Fruit fly (Drosophila melanogaster) whole organism, adult: ENCODE data around the gene CG31145.

Experiments used
- CG14711 ChIP-seq: fragments of 200-800 bp; sonication (Bioruptor generic); optimal IDR thresholded peaks from 2 replicates; lab custom pipeline; 2018; ENCODE audit warnings: missing biosample characterization, mild to moderate bottlenecking, missing genetic modification characterization, moderate library complexity
- CG1620 ChIP-seq: fragments of 200-800 bp; sonication (Bioruptor generic); optimal IDR thresholded peaks from 2 replicates; lab custom pipeline; 2016; ENCODE audit warnings: missing biosample characterization, missing genetic modification characterization
- CG7101 ChIP-seq: fragments of 200-800 bp; sonication (Bioruptor generic); optimal IDR thresholded peaks from 2 replicates; lab custom pipeline; 2018; ENCODE audit warnings: missing biosample characterization, mild to moderate bottlenecking, missing genetic modification characterization, moderate library complexity
- Hr96 ChIP-seq: fragments of 200-800 bp; sonication (Bioruptor generic); optimal IDR thresholded peaks from 2 replicates; lab custom pipeline; 2016; ENCODE audit warnings: missing biosample characterization, missing genetic modification characterization
- cic ChIP-seq: fragments of 200-800 bp; sonication (Bioruptor generic); optimal IDR thresholded peaks from 2 replicates; lab custom pipeline; 2017; ENCODE audit warnings: missing biosample characterization, mild to moderate bottlenecking, missing genetic modification characterization, moderate library complexity
- ovo ChIP-seq: fragments of 200-800 bp; sonication (Bioruptor generic); optimal IDR thresholded peaks from 2 replicates; lab custom pipeline; 2016; ENCODE audit warnings: missing biosample characterization, missing genetic modification characterization

DNA sequence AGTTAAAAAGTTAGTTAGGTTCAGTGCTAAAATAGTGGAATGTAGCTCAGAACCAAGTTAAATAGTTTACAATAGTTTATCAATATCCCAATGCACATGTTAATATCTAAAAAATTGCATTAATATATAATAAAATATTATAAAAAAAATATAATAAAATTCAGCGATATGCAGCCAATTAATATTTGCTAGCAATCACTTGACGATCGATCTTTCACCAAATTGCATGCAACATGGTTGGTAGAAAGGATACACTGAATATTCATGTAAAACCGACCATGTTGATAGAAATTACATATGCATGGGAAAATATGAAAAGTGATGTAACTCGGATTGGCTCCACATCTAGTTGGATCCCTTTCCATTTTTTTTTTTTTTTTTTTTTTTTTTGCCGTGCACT lies 6.2 kb upstream of the CG31145 start:
- TF ChIP-seq cic (no peak), Hr96 (GFP tag; lab: Kevin White, UChicago) (no peak), CG1620 (GFP tag; lab: Kevin White, UChicago) (no peak), CG14711 (tag; lab: Kevin White, UChicago) (no peak), ovo (GFP tag; lab: Kevin White, UChicago) (no peak), CG7101 (tag; lab: Kevin White, UChicago) (no peak)
